Fruit fly (Drosophila melanogaster): ENCODE data around the gene LanB2.

- TF ChIP-seq Pif1B (GFP tag; optimal IDR thresholded peaks at IDR 0.05), result no peak
- no peak for TF ChIP-seq CG13204 (GFP tag; optimal IDR thresholded peaks at IDR 0.05)
Measured at dm6 chr3L:9637812-9638211, 23.1 kb downstream of the LanB2 start, which contains the start of gene CG8329.
